Worm (Caenorhabditis elegans): ENCODE measurements around the gene M02E1.1.

DNA sequence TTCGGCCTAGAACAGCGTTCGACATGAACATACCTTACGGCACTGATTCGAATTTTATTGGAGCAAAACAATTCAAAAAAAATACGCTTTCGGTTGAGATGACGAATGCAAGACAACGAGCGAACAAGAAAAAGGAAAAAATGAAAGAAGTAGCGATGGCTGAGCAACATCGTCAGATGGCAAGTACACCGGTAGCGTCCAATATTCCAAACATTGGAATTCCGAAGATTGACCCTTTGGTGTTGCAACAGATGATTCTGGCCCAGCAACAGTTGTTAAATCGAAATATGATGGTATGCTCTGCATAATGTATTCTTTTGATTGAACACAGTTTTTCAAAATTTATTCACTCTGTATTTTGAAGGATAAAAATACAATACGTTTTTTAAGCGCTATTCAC is 6.7 kb downstream of the M02E1.1 start:
- TF ChIP-seq ztf-28 (GFP tag; IDR thresholded peaks at IDR 0.05): no peak
- TF ChIP-seq C06A6.2 (GFP tag; conservative IDR thresholded peaks at IDR 0.05): no peak
- no peak for TF ChIP-seq Y95B8A.8 (GFP tag; IDR thresholded peaks at IDR 0.05)
- TF ChIP-seq ztf-22 (GFP tag; optimal IDR thresholded peaks at IDR 0.05): no peak

Data from whole organism, young adult.